Fruit fly (Drosophila melanogaster): Measurements from ENCODE around the gene CG43147.

The CG43147 gene

dm6 chr3L:13251786-13252185, 48.2 kb downstream of the CG43147 start (continued):
- TF ChIP-seq CG6276 (GFP tag; optimal IDR thresholded peaks at IDR 0.05) (peak; percentile 30), CG6854 (GFP tag; optimal IDR thresholded peaks at IDR 0.05) (no peak), ss (GFP tag; optimal IDR thresholded peaks at IDR 0.05) (peak in 1 of 2 experiments; percentile 2), Met (GFP tag; optimal IDR thresholded peaks at IDR 0.05) (no peak), CG8319 (GFP tag; optimal IDR thresholded peaks at IDR 0.05) (no peak), Ets96B (tag; optimal IDR thresholded peaks at IDR 0.05) (no peak), achi (GFP tag; optimal IDR thresholded peaks at IDR 0.05) (no peak), Hr4 (GFP tag; optimal IDR thresholded peaks at IDR 0.05) (no peak), Lpt (GFP tag; optimal IDR thresholded peaks at IDR 0.05) (peak; percentile 31), Smox (GFP tag; optimal IDR thresholded peaks at IDR 0.05) (no peak), CG11762 (GFP tag; optimal IDR thresholded peaks at IDR 0.05; ENCODE audit: insufficient read depth) (no peak), CG3032 (tag; optimal IDR thresholded peaks at IDR 0.05) (no peak), acj6 (GFP tag; optimal IDR thresholded peaks at IDR 0.05) (no peak), svp (GFP tag) (no peak), CG11902 (GFP tag; optimal IDR thresholded peaks at IDR 0.05) (no peak), fd59A (GFP tag; optimal IDR thresholded peaks at IDR 0.05) (no peak), CG6163 (GFP tag; IDR thresholded peaks at IDR 0.05) (no peak; the same call in 2 of the 3 replicates), Gug (GFP tag; IDR thresholded peaks at IDR 0.05) (no peak), eg (GFP tag; IDR thresholded peaks at IDR 0.05) (peak; percentile 69), CG1621 (tag; optimal IDR thresholded peaks at IDR 0.05) (no peak), Hr38 (GFP tag; optimal IDR thresholded peaks at IDR 0.05) (no peak), CG34406 (GFP tag; optimal IDR thresholded peaks at IDR 0.05) (no peak), Hr39 (GFP tag; optimal IDR thresholded peaks at IDR 0.05) (no peak), Sox14 (GFP tag; optimal IDR thresholded peaks at IDR 0.05) (no peak), Sox102F (GFP tag; optimal IDR thresholded peaks at IDR 0.05) (no peak), CG10669 (GFP tag; optimal IDR thresholded peaks at IDR 0.05) (no peak), dac (GFP tag; optimal IDR thresholded peaks at IDR 0.05) (no peak), Ets21C (GFP tag; optimal IDR thresholded peaks at IDR 0.05) (no peak), vri (GFP tag; optimal IDR thresholded peaks at IDR 0.05) (no peak), fd85E (GFP tag; optimal IDR thresholded peaks at IDR 0.05) (no peak)

- TF ChIP-seq CG6808 (GFP tag; optimal IDR thresholded peaks at IDR 0.05) (no peak), fd85E (GFP tag; optimal IDR thresholded peaks at IDR 0.05) (no peak), fkh (GFP tag; optimal IDR thresholded peaks at IDR 0.05) (no peak), pdm3 (GFP tag; optimal IDR thresholded peaks at IDR 0.05) (no peak), eg (GFP tag; IDR thresholded peaks at IDR 0.05) (no peak)
These were observed 49.9 kb downstream of the CG43147 start for dm6 chr3L:13250071-13250470.
